Fruit fly (Drosophila melanogaster): Measurements from ENCODE around the gene pasha.
A peak's percentile ranks its signal among the peaks of the same experiment; 100 is the strongest.

pasha gene

DNA sequence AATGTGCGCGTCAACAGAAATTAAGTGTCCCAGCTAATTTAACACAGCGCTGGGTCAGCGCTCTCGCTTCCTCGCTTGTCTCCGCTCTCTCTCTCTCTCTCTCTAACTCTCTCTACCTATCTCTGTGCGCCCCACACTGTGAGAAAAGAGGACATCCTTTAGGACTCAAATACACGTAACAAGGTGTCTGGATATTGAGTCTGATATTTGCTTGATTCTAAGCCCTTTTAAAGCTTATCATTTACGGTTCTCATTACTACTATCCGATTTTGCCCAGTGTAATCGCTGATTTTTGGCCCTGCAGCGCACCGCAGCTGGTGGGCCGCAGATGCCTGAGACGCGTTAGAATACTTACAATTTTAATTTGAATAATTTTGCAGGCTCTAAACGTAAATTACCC, 18.7 kb downstream of the pasha start (continued):
- TF ChIP-seq gro (GFP tag; optimal IDR thresholded peaks at IDR 0.05) = peak; percentile 47
- no peak for TF ChIP-seq knrl (GFP tag; IDR thresholded peaks at IDR 0.05; ENCODE audit: partially characterized antibody)
- no peak for TF ChIP-seq pb (GFP tag; optimal IDR thresholded peaks at IDR 0.05)
- peak; percentile 45 for TF ChIP-seq HHEX (GFP tag; optimal IDR thresholded peaks at IDR 0.05)
- no peak for TF ChIP-seq p53 (GFP tag; optimal IDR thresholded peaks at IDR 0.05)
- no peak for TF ChIP-seq Hey (tag; optimal IDR thresholded peaks at IDR 0.05)
- TF ChIP-seq cas (GFP tag; IDR thresholded peaks at IDR 0.05) = no peak
- TF ChIP-seq sc (optimal IDR thresholded peaks at IDR 0.05) = no peak
- no peak for TF ChIP-seq sc (GFP tag; optimal IDR thresholded peaks at IDR 0.05)
- TF ChIP-seq CG10462 (GFP tag; optimal IDR thresholded peaks at IDR 0.05) = no peak
- TF ChIP-seq CG8281 (tag; optimal IDR thresholded peaks at IDR 0.05) = no peak
- TF ChIP-seq trem (tag; optimal IDR thresholded peaks at IDR 0.05) = no peak
- TF ChIP-seq CG17612 (GFP tag; IDR thresholded peaks at IDR 0.05) = no peak
- peak; percentile 30; the same call in 1 of the 4 replicates for TF ChIP-seq Gug (GFP tag; IDR thresholded peaks at IDR 0.05)
- no peak for TF ChIP-seq abd-A (tag; optimal IDR thresholded peaks at IDR 0.05)
- TF ChIP-seq mam (GFP tag; optimal IDR thresholded peaks at IDR 0.05) = peak; percentile 40
- TF ChIP-seq CG3838 (GFP tag; optimal IDR thresholded peaks at IDR 0.05) = no peak
- TF ChIP-seq CG12744 (GFP tag; optimal IDR thresholded peaks at IDR 0.05) = no peak
- no peak for TF ChIP-seq fd64A (GFP tag; optimal IDR thresholded peaks at IDR 0.05)
- no peak for TF ChIP-seq tna (GFP tag; IDR thresholded peaks at IDR 0.05; ENCODE audit: partially characterized antibody)
- TF ChIP-seq CG10959 (GFP tag; IDR thresholded peaks at IDR 0.05) = no peak
- no peak for TF ChIP-seq CG34224 (GFP tag; IDR thresholded peaks at IDR 0.05; ENCODE audit: partially characterized antibody)
- TF ChIP-seq CG10147 (GFP tag; optimal IDR thresholded peaks at IDR 0.05) = no peak
- peak; percentile 59; the same call in 2 of the 3 replicates for TF ChIP-seq CG11456 (GFP tag; IDR thresholded peaks at IDR 0.05)
- no peak for TF ChIP-seq salm (tag; optimal IDR thresholded peaks at IDR 0.05)
- TF ChIP-seq CG4820 (GFP tag; optimal IDR thresholded peaks at IDR 0.05) = peak; percentile 6
- no peak for TF ChIP-seq ken (GFP tag; IDR thresholded peaks at IDR 0.05)
- peak; percentile 17 for TF ChIP-seq CG12219 (GFP tag; optimal IDR thresholded peaks at IDR 0.05)
- no peak for TF ChIP-seq cg (GFP tag; optimal IDR thresholded peaks at IDR 0.05)
- TF ChIP-seq bowl (GFP tag; IDR thresholded peaks at IDR 0.05) = no peak
- no peak for TF ChIP-seq tap (tag; optimal IDR thresholded peaks at IDR 0.05)
- no peak for TF ChIP-seq Dll (GFP tag; IDR thresholded peaks at IDR 0.05; ENCODE audit: partially characterized antibody)
- TF ChIP-seq CG6791 (GFP tag; IDR thresholded peaks at IDR 0.05; ENCODE audit: partially characterized antibody) = no peak
- TF ChIP-seq unc-4 (GFP tag; IDR thresholded peaks at IDR 0.05; ENCODE audit: partially characterized antibody) = no peak
- peak; percentile 31 for TF ChIP-seq CG17359 (tag; optimal IDR thresholded peaks at IDR 0.05)
- no peak for TF ChIP-seq Hr3 (GFP tag; optimal IDR thresholded peaks at IDR 0.05)
- TF ChIP-seq CG8290 (GFP tag; optimal IDR thresholded peaks at IDR 0.05) = no peak
- TF ChIP-seq CG8290 (tag; optimal IDR thresholded peaks at IDR 0.05) = peak in 1 of 2 experiments; percentile 69
- TF ChIP-seq dimm (GFP tag; IDR thresholded peaks at IDR 0.05) = no peak
- TF ChIP-seq Spps (tag; optimal IDR thresholded peaks at IDR 0.05) = no peak
- TF ChIP-seq CG4404 (GFP tag; IDR thresholded peaks at IDR 0.05) = no peak
- TF ChIP-seq Mrtf (GFP tag; IDR thresholded peaks at IDR 0.05) = no peak
- TF ChIP-seq CG9609 (GFP tag; optimal IDR thresholded peaks at IDR 0.05) = peak; percentile 34
- TF ChIP-seq Mad (GFP tag; optimal IDR thresholded peaks at IDR 0.05) = no peak
- TF ChIP-seq CG3995 (GFP tag; optimal IDR thresholded peaks at IDR 0.05) = no peak
- no peak for TF ChIP-seq peb (GFP tag; IDR thresholded peaks at IDR 0.05)
- peak; percentile 67 for TF ChIP-seq Hmr (GFP tag; optimal IDR thresholded peaks at IDR 0.05)
- no peak for TF ChIP-seq CG10431 (GFP tag; optimal IDR thresholded peaks at IDR 0.05)
- TF ChIP-seq CG11093 (GFP tag; IDR thresholded peaks at IDR 0.05) = no peak
- peak; percentile 9 for TF ChIP-seq CG12155 (GFP tag; optimal IDR thresholded peaks at IDR 0.05)
- no peak for TF ChIP-seq CG1233 (GFP tag; optimal IDR thresholded peaks at IDR 0.05)
- TF ChIP-seq lola (GFP tag; optimal IDR thresholded peaks at IDR 0.05) = no peak

All from whole organism, embryonic.